1 worm cellular context compared by ENCODE assay signal in genomic region chrIII:11746718-11747117, ce11.
TF ChIP-seq lines count a peak whose summit lies in the region.

TSS of gene mrt-2 (plus strand) at chrIII:11746766.

TF ChIP-seq in whole organism, L1 larva, 84 proteins besides CTCF, POLR2A, EP300 and RAD21 (continued from another document):
- TF ChIP-seq lin-39 (tag; optimal IDR thresholded peaks at IDR 0.05; lab: Kevin White, UChicago), result peak; percentile 87
